Fruit fly (Drosophila melanogaster): Measurements from ENCODE around the gene CG2217.

CG2217 gene

dm6 chr3R:30459066-30459935, 36.5 kb upstream of the CG2217 start, which contains the start of the genes CG2224 and CDase (continued):
- TF ChIP-seq CG10959 (GFP tag; IDR thresholded peaks at IDR 0.05) (no peak), Sox102F (GFP tag; optimal IDR thresholded peaks at IDR 0.05) (no peak), Pdp1 (GFP tag; optimal IDR thresholded peaks at IDR 0.05) (peak in 1 of 2 experiments; percentile 48), CG12769 (tag; optimal IDR thresholded peaks at IDR 0.05) (no peak), vnd (GFP tag; IDR thresholded peaks at IDR 0.05; ENCODE audit: partially characterized antibody) (peak; percentile 86), BEAF-32 (GFP tag; optimal IDR thresholded peaks at IDR 0.05) (peak; percentile 82), oc (tag; optimal IDR thresholded peaks at IDR 0.05) (no peak), ci (GFP tag; IDR thresholded peaks at IDR 0.05) (no peak), Xrp1 (GFP tag; IDR thresholded peaks at IDR 0.05) (no peak), cas (GFP tag; IDR thresholded peaks at IDR 0.05) (no peak), zen2 (GFP tag; IDR thresholded peaks at IDR 0.05; ENCODE audit: partially characterized antibody) (peak; percentile 97), chn (GFP tag; optimal IDR thresholded peaks at IDR 0.05) (no peak), trem (tag; optimal IDR thresholded peaks at IDR 0.05) (no peak), CG34376 (GFP tag; optimal IDR thresholded peaks at IDR 0.05) (no peak), Med (GFP tag) (peak; percentile 73), inv (GFP tag; IDR thresholded peaks at IDR 0.05; ENCODE audit: partially characterized antibody) (peak; percentile 72), CG15514 (GFP tag; optimal IDR thresholded peaks at IDR 0.05) (peak; percentile 62), eve (GFP tag; optimal IDR thresholded peaks at IDR 0.05) (no peak), CG10366 (GFP tag; IDR thresholded peaks at IDR 0.05) (no peak), ewg (GFP tag; optimal IDR thresholded peaks at IDR 0.05) (no peak), jing (GFP tag; optimal IDR thresholded peaks at IDR 0.05) (no peak), CG13287 (GFP tag; IDR thresholded peaks at IDR 0.05; ENCODE audit: partially characterized antibody) (peak; percentile 97), CG32532 (GFP tag; IDR thresholded peaks at IDR 0.05) (no peak), CG10431 (GFP tag; optimal IDR thresholded peaks at IDR 0.05) (no peak), knrl (GFP tag; IDR thresholded peaks at IDR 0.05; ENCODE audit: partially characterized antibody) (peak; percentile 77), CG8944 (GFP tag; optimal IDR thresholded peaks at IDR 0.05) (no peak), esg (GFP tag; conservative IDR thresholded peaks at IDR 0.05) (no peak), grau (tag; optimal IDR thresholded peaks at IDR 0.05) (no peak), CG2129 (GFP tag; IDR thresholded peaks at IDR 0.05; ENCODE audit: partially characterized antibody) (peak; percentile 63; the same call in 1 of the 2 replicates), CG7372 (GFP tag; IDR thresholded peaks at IDR 0.05) (no peak), Hmx (GFP tag; optimal IDR thresholded peaks at IDR 0.05) (no peak), Camta (GFP tag; optimal IDR thresholded peaks at IDR 0.05) (no peak), stwl (tag; optimal IDR thresholded peaks at IDR 0.05) (peak; percentile 47), rib (GFP tag; IDR thresholded peaks at IDR 0.05) (no peak), slou (GFP tag; optimal IDR thresholded peaks at IDR 0.05) (no peak), Ets65A (GFP tag) (peak; percentile 35), CG17568 (GFP tag; optimal IDR thresholded peaks at IDR 0.05) (no peak), Side (GFP tag; optimal IDR thresholded peaks at IDR 0.05) (no peak), sug (tag; optimal IDR thresholded peaks at IDR 0.05) (peak; percentile 90), D19A (tag; optimal IDR thresholded peaks at IDR 0.05) (no peak), dan (GFP tag; IDR thresholded peaks at IDR 0.05) (no peak), Dek (tag; optimal IDR thresholded peaks at IDR 0.05) (no peak), sr (GFP tag; IDR thresholded peaks at IDR 0.05) (peak; percentile 77; the same call in 2 of the 3 replicates), CG10321 (GFP tag; IDR thresholded peaks at IDR 0.05) (no peak), Dll (GFP tag; IDR thresholded peaks at IDR 0.05; ENCODE audit: partially characterized antibody) (peak; percentile 91), D (optimal IDR thresholded peaks at IDR 0.05) (peak; percentile 48), D (GFP tag; optimal IDR thresholded peaks at IDR 0.05) (no peak), CG1603 (tag; optimal IDR thresholded peaks at IDR 0.05) (peak; percentile 57), PHDP (tag; optimal IDR thresholded peaks at IDR 0.05) (peak; percentile 8)
